Worm (Caenorhabditis elegans): ENCODE data around the gene nhr-272.

ce11 chrX:12754043-12754442 lies 49.4 kb upstream of the nhr-272 start:
- TF ChIP-seq nhr-77 (tag; optimal IDR thresholded peaks at IDR 0.05) (no peak), nhr-76 (tag; optimal IDR thresholded peaks at IDR 0.05) (no peak), lin-13 (GFP tag; optimal IDR thresholded peaks at IDR 0.05) (no peak)
